Worm (Caenorhabditis elegans) whole organism, L4/young adult: ENCODE measurements around the gene kin-30.

Experiments
- W03F9.2 ChIP-seq: fragments of 150-350 bp; optimal IDR thresholded peaks from 2 replicates; lab custom pipeline; 2014; ENCODE audit warnings: missing biosample characterization, missing genetic modification characterization
- him-1 ChIP-seq: sonication (generic microtip); optimal IDR thresholded peaks from 2 replicates; lab custom pipeline; 2016; ENCODE audit warnings: missing genotype, missing genetic modification reagents, missing genetic modification characterization, missing compliant biosample characterization

DNA sequence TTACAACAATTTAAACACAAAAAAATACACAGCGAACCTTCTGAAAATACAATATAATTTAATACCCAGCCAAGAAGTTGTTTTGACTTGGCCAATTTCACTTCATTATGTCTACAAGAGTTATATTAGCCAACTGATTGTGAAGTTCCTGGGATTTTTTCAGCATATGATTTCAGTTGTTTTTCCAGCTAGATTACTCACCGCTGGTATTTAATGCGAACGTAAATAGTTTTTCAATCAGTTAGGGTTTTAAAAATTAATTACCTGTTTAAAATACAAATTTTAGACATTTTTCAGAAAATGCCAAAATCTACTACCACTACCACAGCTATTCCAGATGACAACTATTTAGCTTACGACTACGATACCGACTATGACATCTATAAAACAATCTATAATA, 18.9 kb upstream of the kin-30 start, which contains the start of gene srw-14:
- TF ChIP-seq W03F9.2 (no peak), him-1 (tag; lab: Kevin White, UChicago) (no peak)
